Fruit fly (Drosophila melanogaster) whole organism, larva: Measurements from ENCODE around the gene CG34174.

ENCODE experiments used
- noc ChIP-seq: fragments of 200-800 bp; sonication (Bioruptor generic); optimal IDR thresholded peaks from 3 replicates; lab custom pipeline; 2019; ENCODE audit warnings: missing biosample characterization, mild to moderate bottlenecking, missing genetic modification characterization, moderate library complexity

The CG34174 gene

dm6 chr2L:2209002-2209401 lies 5.1 kb upstream of the CG34174 start, which contains the start of gene CG33124:
Gene CG33124, minus strand, starts transcription at chr2L:2209102.
- TF ChIP-seq noc (tag; lab: Kevin White, UChicago), result no peak

- TF ChIP-seq noc (tag; lab: Kevin White, UChicago), result no peak
Observed at dm6 chr2L:2212478-2212877, 1.6 kb upstream of the CG34174 start, which contains the start of gene CG15385. Gene CG15385, minus strand, starts transcription at chr2L:2212571.

- TF ChIP-seq noc (tag; lab: Kevin White, UChicago), result no peak
Observed at dm6 chr2L:2216065-2216464, 2.0 kb downstream of the CG34174 start, which contains the start of gene daed. Gene daed, minus strand, starts transcription at chr2L:2216311.

dm6 chr2L:2217067-2217684 lies 3.1 kb downstream of the CG34174 start, which contains the start of the genes CG15386, CG42371 and mio:
Gene CG15386, minus strand, starts transcription at chr2L:2217246.
Gene CG42371, minus strand, starts transcription at chr2L:2217246.
Gene mio, plus strand, starts transcription at chr2L:2217290.
- TF ChIP-seq noc (tag; lab: Kevin White, UChicago), result peak; percentile 19

- TF ChIP-seq noc (tag; lab: Kevin White, UChicago), result peak; percentile 41
Observed at dm6 chr2L:2220573-2221332, 6.7 kb downstream of the CG34174 start, which contains the start of gene papi. Gene papi, plus strand, starts transcription at chr2L:2220748.

- TF ChIP-seq noc (tag; lab: Kevin White, UChicago), result peak; percentile 100
Observed at dm6 chr2L:2221649-2222150, 7.6 kb downstream of the CG34174 start.

dm6 chr2L:2222377-2222776 lies 8.3 kb downstream of the CG34174 start:
- TF ChIP-seq noc (tag; lab: Kevin White, UChicago), result no peak

dm6 chr2L:2226259-2227121 lies 12.4 kb downstream of the CG34174 start, which contains the start of the genes CG15387 and sau:
Gene CG15387, minus strand, starts transcription at chr2L:2226294.
Gene sau, plus strand, starts transcription at chr2L:2226342.
- peak; percentile 88 for TF ChIP-seq noc (tag; lab: Kevin White, UChicago)

- peak; percentile 12 for TF ChIP-seq noc (tag; lab: Kevin White, UChicago)
Observed at dm6 chr2L:2227316-2227715, 13.2 kb downstream of the CG34174 start.

dm6 chr2L:2228179-2228849 lies 14.2 kb downstream of the CG34174 start:
- TF ChIP-seq noc (tag; lab: Kevin White, UChicago), result peak; percentile 7

dm6 chr2L:2236722-2237121 lies 22.7 kb downstream of the CG34174 start, which contains the start of gene Sec24CD:
Gene Sec24CD, minus strand, starts transcription at chr2L:2236844.
- TF ChIP-seq noc (tag; lab: Kevin White, UChicago), result no peak

dm6 chr2L:2238151-2238550 lies 24.1 kb downstream of the CG34174 start, which contains the start of gene Tengl3:
Gene Tengl3, minus strand, starts transcription at chr2L:2238251.
- no peak for TF ChIP-seq noc (tag; lab: Kevin White, UChicago)

- no peak for TF ChIP-seq noc (tag; lab: Kevin White, UChicago)
Observed at dm6 chr2L:2239284-2239683, 25.2 kb downstream of the CG34174 start, which contains the start of gene Tengl2. Gene Tengl2, minus strand, starts transcription at chr2L:2239384.

- no peak for TF ChIP-seq noc (tag; lab: Kevin White, UChicago)
Observed at dm6 chr2L:2240493-2240892, 26.4 kb downstream of the CG34174 start, which contains the start of gene Tengl1. Gene Tengl1, minus strand, starts transcription at chr2L:2240593.
